Worm (Caenorhabditis elegans): ENCODE measurements around the gene F26G5.1.

- TF ChIP-seq him-1 (tag; optimal IDR thresholded peaks at IDR 0.05) (no peak), dao-5 (tag; optimal IDR thresholded peaks at IDR 0.05) (no peak), W03F9.2 (tag; optimal IDR thresholded peaks at IDR 0.05) (no peak)
Observed at ce11 chrV:4934406-4934805, 40.9 kb upstream of the F26G5.1 start, which contains the start of gene catp-2.

Measured in whole organism, L4/young adult.